Worm (Caenorhabditis elegans): ENCODE data around the gene R03D7.8.

DNA sequence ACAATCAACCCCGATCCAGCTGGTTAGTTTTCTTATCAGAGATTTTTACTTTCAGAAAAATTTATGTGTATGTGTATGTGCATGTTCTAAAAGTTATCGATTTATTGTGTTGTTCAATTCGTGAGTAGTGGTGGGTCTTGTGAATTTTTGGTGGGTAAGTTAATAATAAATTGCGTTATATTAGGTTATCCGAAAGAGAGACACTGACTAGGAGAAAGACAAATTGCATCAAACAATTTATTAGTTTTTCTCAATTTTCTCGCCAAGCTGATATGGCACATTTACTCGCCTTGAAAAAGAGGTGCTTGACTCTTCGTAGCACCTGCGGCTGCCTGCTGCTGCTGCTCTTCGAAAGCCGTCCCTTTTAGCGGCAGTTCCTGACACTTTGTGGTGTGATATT is 42.4 kb upstream of the R03D7.8 start:
- no peak for TF ChIP-seq ama-1 (optimal IDR thresholded peaks at IDR 0.05)
- TF ChIP-seq ama-1 (GFP tag; optimal IDR thresholded peaks at IDR 0.05): no peak
- no peak for TF ChIP-seq F10E7.11 (tag; optimal IDR thresholded peaks at IDR 0.05)
- TF ChIP-seq lin-35 (GFP tag; optimal IDR thresholded peaks at IDR 0.05): no peak
- TF ChIP-seq F22D6.2 (tag; optimal IDR thresholded peaks at IDR 0.05): no peak
- no peak for TF ChIP-seq him-1 (tag; optimal IDR thresholded peaks at IDR 0.05)
- TF ChIP-seq ztf-6 (GFP tag; IDR thresholded peaks at IDR 0.05): no peak
- TF ChIP-seq gei-17 (GFP tag; optimal IDR thresholded peaks at IDR 0.05): no peak
- no peak for TF ChIP-seq Y67H2A.10 (GFP tag; conservative IDR thresholded peaks at IDR 0.05)
- TF ChIP-seq ceh-100 (GFP tag; IDR thresholded peaks at IDR 0.05): no peak
- no peak for TF ChIP-seq bed-2 (GFP tag; IDR thresholded peaks at IDR 0.05)
- no peak for TF ChIP-seq tlf-1 (GFP tag; optimal IDR thresholded peaks at IDR 0.05)
- TF ChIP-seq tbp1 (GFP tag; optimal IDR thresholded peaks at IDR 0.05): no peak
- TF ChIP-seq nhr-27 (tag; optimal IDR thresholded peaks at IDR 0.05): no peak
- no peak for TF ChIP-seq K12H6.12 (tag; optimal IDR thresholded peaks at IDR 0.05)

Data from whole organism, young adult.